Fruit fly (Drosophila melanogaster) whole organism, pupa: ENCODE measurements around the gene CG10589.

ENCODE experiments used
- CG15710 ChIP-seq: fragments of 200-800 bp; sonication (Bioruptor generic); optimal IDR thresholded peaks from 2 replicates; lab custom pipeline; 2018; ENCODE audit warnings: missing biosample characterization, mild to moderate bottlenecking, missing genetic modification characterization, moderate library complexity
- CG4496 ChIP-seq: fragments of 200-800 bp; sonication (Bioruptor generic); IDR thresholded peaks from 3 replicates; pipeline ENCODE4 v1.3.6; 2022; ENCODE audit warnings: missing biosample characterization, missing genetic modification characterization
- CG8159 ChIP-seq: fragments of 200-800 bp; sonication (Bioruptor generic); optimal IDR thresholded peaks from 3 replicates; lab custom pipeline; 2018; ENCODE audit warnings: missing biosample characterization, mild to moderate bottlenecking, missing genetic modification characterization, moderate library complexity
- CG8301 ChIP-seq: fragments of 200-800 bp; sonication (Bioruptor generic); optimal IDR thresholded peaks from 2 replicates; lab custom pipeline; 2018; ENCODE audit warnings: missing biosample characterization, mild to moderate bottlenecking, missing genetic modification characterization
- EcR ChIP-seq: fragments of 200-800 bp; sonication (Bioruptor generic); optimal IDR thresholded peaks from 3 replicates; lab custom pipeline; 2019; ENCODE audit warnings: missing biosample characterization, missing genetic modification characterization, mild to moderate bottlenecking, moderate library complexity, missing genetic modification reagents
- Ets98B ChIP-seq: fragments of 200-800 bp; sonication (Bioruptor generic); IDR thresholded peaks from 2 replicates; pipeline ENCODE4 v1.3.6; 2022; ENCODE audit warnings: missing biosample characterization, missing genetic modification characterization
- Snoo ChIP-seq: fragments of 200-800 bp; sonication (Bioruptor generic); optimal IDR thresholded peaks from 3 replicates; lab custom pipeline; 2017; ENCODE audit warnings: missing biosample characterization, mild to moderate bottlenecking, missing genetic modification characterization, inconsistent platforms
- fd96Ca ChIP-seq: fragments of 200-800 bp; sonication (Bioruptor generic); IDR thresholded peaks from 3 replicates; pipeline ENCODE4 v1.3.6; 2022; ENCODE audit warnings: missing biosample characterization, missing genetic modification characterization
- gl ChIP-seq: fragments of 200-800 bp; sonication (Bioruptor generic); optimal IDR thresholded peaks from 2 replicates; lab custom pipeline; 2018; ENCODE audit warnings: missing biosample characterization, mild to moderate bottlenecking, missing genetic modification characterization
- rn ChIP-seq: fragments of 200-800 bp; sonication (Bioruptor generic); IDR thresholded peaks from 2 replicates; pipeline ENCODE4 v1.3.6; 2022; ENCODE audit warnings: missing biosample characterization, missing genetic modification characterization

DNA sequence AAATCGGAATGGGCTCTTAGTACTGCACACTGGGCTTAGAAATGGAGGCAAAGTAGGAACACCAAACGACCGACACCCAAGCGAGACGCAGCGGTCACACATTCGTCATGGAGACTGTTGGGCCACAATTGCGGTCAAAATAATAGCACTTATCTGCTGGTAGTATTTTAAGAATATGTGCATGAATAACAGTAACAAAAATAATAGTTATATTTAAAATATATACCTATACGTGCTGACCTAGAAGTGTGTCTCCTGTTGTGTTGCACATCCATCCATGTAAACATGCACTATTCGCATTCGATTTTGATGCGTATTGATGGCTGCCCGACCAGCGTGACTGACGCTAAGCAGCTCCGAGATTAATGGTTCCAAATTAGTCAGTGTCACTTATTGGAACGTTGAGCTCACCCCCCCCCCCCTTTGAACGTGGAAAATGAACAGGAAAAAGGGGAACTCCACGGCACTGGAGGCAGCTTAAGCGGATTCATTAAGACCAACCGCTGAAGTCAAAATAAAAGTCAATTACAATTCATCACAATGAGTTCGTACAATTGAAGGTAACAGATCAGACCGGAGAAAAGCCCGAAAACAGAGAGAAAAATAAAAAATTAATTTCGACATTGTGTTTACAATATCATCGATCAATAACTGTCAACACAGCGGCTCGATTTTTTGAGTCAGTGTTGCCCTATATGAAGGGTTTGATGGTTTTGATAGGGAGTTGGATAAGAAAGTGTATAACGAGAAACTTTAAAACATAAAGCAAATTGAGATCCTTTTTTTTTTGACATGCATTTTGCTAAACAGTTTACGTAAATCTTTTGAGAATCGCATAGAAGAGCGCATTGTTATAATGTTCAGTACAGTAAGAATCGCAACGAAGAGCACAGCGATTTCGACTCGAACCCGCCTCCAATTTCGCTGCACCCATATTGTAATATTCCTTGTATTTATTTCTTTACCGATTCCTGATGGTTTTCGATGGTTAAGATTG lies 25.3 kb downstream of the CG10589 start:
- TF ChIP-seq CG8301 (tag; lab: Kevin White, UChicago): peak; percentile 13
- peak; percentile 33 for TF ChIP-seq CG8159
- TF ChIP-seq CG15710 (tag; lab: Kevin White, UChicago): peak; percentile 24
- peak; percentile 74; the same call in 2 of the 3 replicates for TF ChIP-seq CG4496 (GFP tag; lab: Robert Waterston, UW)
- peak; percentile 48; the same call in 1 of the 2 replicates for TF ChIP-seq Ets98B
- TF ChIP-seq rn: peak; percentile 44; the same call in 1 of the 2 replicates
- TF ChIP-seq gl (tag; lab: Kevin White, UChicago): no peak
- TF ChIP-seq fd96Ca (GFP tag; lab: Robert Waterston, UW): peak; percentile 75
- TF ChIP-seq Snoo (tag; lab: Kevin White, UChicago): peak; percentile 42
- TF ChIP-seq EcR: no peak
